Worm (Caenorhabditis elegans) whole organism, L1 larva: ENCODE measurements around the gene C11G6.2.

Experiments
- C16A3.4 ChIP-seq: fragments of 150-350 bp; optimal IDR thresholded peaks from 2 replicates; lab custom pipeline; 2014; ENCODE audit warnings: missing biosample characterization, missing genetic modification characterization
- F16B12.6 ChIP-seq: fragments of 150-350 bp; optimal IDR thresholded peaks from 2 replicates; lab custom pipeline; 2014; ENCODE audit warnings: missing biosample characterization, missing genetic modification characterization
- alr-1 ChIP-seq: fragments of 200-800 bp; sonication (Bioruptor generic); optimal IDR thresholded peaks from 2 replicates; lab custom pipeline; 2018; ENCODE audit warnings: borderline replicate concordance, mild to moderate bottlenecking, missing genetic modification characterization, missing compliant biosample characterization
- aly-2 ChIP-seq: fragments of 150-350 bp; optimal IDR thresholded peaks from 2 replicates; lab custom pipeline; 2014; ENCODE audit warnings: missing biosample characterization, missing genetic modification characterization
- blmp-1 ChIP-seq: fragments of 150-350 bp; optimal IDR thresholded peaks from 2 replicates; lab custom pipeline; 2014; ENCODE audit warnings: missing biosample characterization, missing genetic modification characterization
- ceh-88 ChIP-seq: fragments of 200-800 bp; sonication (Bioruptor generic); IDR thresholded peaks from 2 replicates; pipeline ENCODE4 v1.3.6; 2022; ENCODE audit warnings: missing genetic modification characterization, missing compliant biosample characterization
- dpl-1 ChIP-seq, 3 experiments: fragments of 150-350 bp in 2 of 3; sonication (generic microtip) in 1 of 3; optimal IDR thresholded peaks; 2 replicates each; lab custom pipeline; 2014 to 2017; ENCODE audit warnings: missing biosample characterization in 3 of 3, missing genetic modification characterization in 3 of 3, missing genetic modification reagents in 3 of 3
- dsc-1 ChIP-seq: sonication (generic microtip); optimal IDR thresholded peaks from 2 replicates; lab custom pipeline; 2016; ENCODE audit warnings: mild to moderate bottlenecking, missing genetic modification characterization, missing compliant biosample characterization
- elt-2 ChIP-seq: sonication (generic microtip); optimal IDR thresholded peaks from 2 replicates; lab custom pipeline; 2016; ENCODE audit warnings: missing genetic modification characterization, mild to moderate bottlenecking, inconsistent platforms, missing compliant biosample characterization, missing genetic modification reagents
- fos-1 ChIP-seq: fragments of 150-350 bp; optimal IDR thresholded peaks from 2 replicates; lab custom pipeline; 2014; ENCODE audit warnings: missing biosample characterization, missing genetic modification characterization
- hlh-17 ChIP-seq: fragments of 200-800 bp; sonication (Bioruptor generic); optimal IDR thresholded peaks from 2 replicates; lab custom pipeline; 2018; ENCODE audit warnings: missing genetic modification characterization, mild to moderate bottlenecking, missing compliant biosample characterization, moderate library complexity, borderline replicate concordance
- hpl-2 ChIP-seq: fragments of 150-350 bp; optimal IDR thresholded peaks from 2 replicates; lab custom pipeline; 2014; ENCODE audit warnings: missing biosample characterization, missing genetic modification reagents, missing genetic modification characterization
- irx-1 ChIP-seq: sonication (generic microtip); optimal IDR thresholded peaks from 2 replicates; lab custom pipeline; 2016; ENCODE audit warnings: missing genetic modification characterization, missing compliant biosample characterization
- lin-13 ChIP-seq: fragments of 150-350 bp; optimal IDR thresholded peaks from 2 replicates; lab custom pipeline; 2014; ENCODE audit warnings: missing biosample characterization, missing genetic modification reagents, missing genetic modification characterization
- lin-14 ChIP-seq: fragments of 200-800 bp; sonication (Bioruptor generic); optimal IDR thresholded peaks from 2 replicates; lab custom pipeline; 2018; ENCODE audit warnings: mild to moderate bottlenecking, missing genetic modification characterization, moderate library complexity, missing compliant biosample characterization
- lir-3 ChIP-seq: sonication (generic microtip); optimal IDR thresholded peaks from 2 replicates; lab custom pipeline; 2016; ENCODE audit warnings: mild to moderate bottlenecking, missing genetic modification characterization, moderate library complexity, missing compliant biosample characterization; ENCODE audit not compliant: poor library complexity
- lsy-2 ChIP-seq, 2 experiments: fragments of 150-350 bp; optimal IDR thresholded peaks; 2 replicates each; lab custom pipeline; 2014; ENCODE audit warnings: missing biosample characterization in 2 of 2, missing genetic modification characterization in 2 of 2
- mab-9 ChIP-seq: fragments of 200-800 bp; sonication (Bioruptor generic); IDR thresholded peaks from 2 replicates; pipeline ENCODE4 v1.3.6; 2022; ENCODE audit warnings: missing genetic modification reagents, missing genetic modification characterization, missing compliant biosample characterization
- mdl-1 ChIP-seq, 2 experiments: fragments of 150-350 bp; optimal IDR thresholded peaks; 2 replicates each; lab custom pipeline; 2014 to 2017; ENCODE audit warnings: missing biosample characterization in 2 of 2, missing genetic modification characterization in 2 of 2, inconsistent platforms in 1 of 2
- nhr-11 ChIP-seq: fragments of 150-350 bp; optimal IDR thresholded peaks from 2 replicates; lab custom pipeline; 2014; ENCODE audit warnings: missing biosample characterization, missing genetic modification characterization
- nhr-12 ChIP-seq: sonication (generic microtip); optimal IDR thresholded peaks from 2 replicates; lab custom pipeline; 2017; ENCODE audit warnings: missing biosample characterization, missing genetic modification characterization
- nhr-19 ChIP-seq: fragments of 200-800 bp; sonication (Bioruptor generic); conservative IDR thresholded peaks from 2 replicates; pipeline ENCODE4 v1.3.6; 2022; ENCODE audit warnings: missing genetic modification characterization, missing compliant biosample characterization
- nhr-20 ChIP-seq: sonication (generic microtip); optimal IDR thresholded peaks from 2 replicates; lab custom pipeline; 2016; ENCODE audit warnings: mild to moderate bottlenecking, missing genetic modification characterization, missing compliant biosample characterization
- nhr-28 ChIP-seq: fragments of 150-350 bp; optimal IDR thresholded peaks from 2 replicates; lab custom pipeline; 2014; ENCODE audit warnings: missing biosample characterization, missing genetic modification characterization
- nhr-47 ChIP-seq: sonication (generic microtip); optimal IDR thresholded peaks from 2 replicates; lab custom pipeline; 2016; ENCODE audit warnings: mild to moderate bottlenecking, missing genetic modification characterization, moderate library complexity, missing compliant biosample characterization
- nhr-77 ChIP-seq: fragments of 150-350 bp; optimal IDR thresholded peaks from 2 replicates; lab custom pipeline; 2014; ENCODE audit warnings: missing biosample characterization, missing genetic modification characterization
- nhr-90 ChIP-seq: sonication (generic microtip); optimal IDR thresholded peaks from 2 replicates; lab custom pipeline; 2016; ENCODE audit warnings: mild to moderate bottlenecking, missing genetic modification characterization, missing compliant biosample characterization; ENCODE audit not compliant: poor library complexity
- pag-3 ChIP-seq: sonication (generic microtip); optimal IDR thresholded peaks from 2 replicates; lab custom pipeline; 2017; ENCODE audit warnings: missing genetic modification characterization, mild to moderate bottlenecking, missing compliant biosample characterization, antibody characterized with exemption, borderline replicate concordance; ENCODE audit not compliant: insufficient read depth
- pqm-1 ChIP-seq: sonication (generic microtip); optimal IDR thresholded peaks from 3 replicates; lab custom pipeline; 2017; ENCODE audit warnings: missing biosample characterization, missing genetic modification characterization
- skn-1 ChIP-seq: fragments of 150-350 bp; optimal IDR thresholded peaks from 2 replicates; lab custom pipeline; 2014; ENCODE audit warnings: missing biosample characterization, missing genetic modification characterization
- snu-23 ChIP-seq: sonication (generic microtip); optimal IDR thresholded peaks from 2 replicates; lab custom pipeline; 2016; ENCODE audit warnings: missing genetic modification characterization, missing compliant biosample characterization
- sox-4 ChIP-seq: sonication (generic microtip); optimal IDR thresholded peaks from 2 replicates; lab custom pipeline; 2016; ENCODE audit warnings: missing genetic modification characterization, missing compliant biosample characterization
- sup-37 ChIP-seq: fragments of 200-800 bp; sonication (Bioruptor generic); optimal IDR thresholded peaks from 2 replicates; lab custom pipeline; 2018; ENCODE audit warnings: mild to moderate bottlenecking, missing genetic modification characterization, missing compliant biosample characterization
- swsn-7 ChIP-seq: sonication (generic microtip); optimal IDR thresholded peaks from 2 replicates; lab custom pipeline; 2016; ENCODE audit warnings: missing genetic modification characterization, missing compliant biosample characterization
- tlp-1 ChIP-seq: fragments of 150-350 bp; optimal IDR thresholded peaks from 2 replicates; lab custom pipeline; 2014; ENCODE audit warnings: missing biosample characterization, missing genetic modification characterization
- unc-62 ChIP-seq: fragments of 150-350 bp; optimal IDR thresholded peaks from 2 replicates; lab custom pipeline; 2014; ENCODE audit warnings: missing biosample characterization, missing genetic modification reagents, missing genetic modification characterization
- unc-86 ChIP-seq: sonication (generic microtip); optimal IDR thresholded peaks from 2 replicates; lab custom pipeline; 2016; ENCODE audit warnings: missing genetic modification characterization, missing compliant biosample characterization
- unc-98 ChIP-seq: fragments of 200-800 bp; sonication (Bioruptor generic); IDR thresholded peaks from 2 replicates; pipeline ENCODE4 v1.3.6; 2022; ENCODE audit warnings: missing genetic modification characterization, missing compliant biosample characterization

Gene C11G6.2

ce11 chrX:16377903-16378302 is 49.5 kb downstream of the C11G6.2 start (continued):
- TF ChIP-seq ceh-88, result no peak
- TF ChIP-seq nhr-77, result peak; percentile 44
- TF ChIP-seq lin-14, result peak; percentile 62
- peak; percentile 84 for TF ChIP-seq elt-2 (tag; lab: Kevin White, UChicago)
- TF ChIP-seq aly-2, result no peak
- TF ChIP-seq fos-1 (tag; lab: Kevin White, UChicago), result peak; percentile 19
- TF ChIP-seq lin-13 (GFP tag; lab: Kevin White, UChicago), result no peak
- no peak for TF ChIP-seq dpl-1 (GFP tag; optimal IDR thresholded peaks at IDR 0.05; lab: Kevin White, UChicago)
- peak; percentile 31 for TF ChIP-seq dsc-1 (tag; lab: Kevin White, UChicago)
- TF ChIP-seq C16A3.4 (tag; lab: Kevin White, UChicago), result peak; percentile 47
- peak; percentile 31 for TF ChIP-seq sup-37 (GFP tag; lab: Kevin White, UChicago)
- peak; percentile 69 for TF ChIP-seq lir-3 (tag; lab: Kevin White, UChicago)
- no peak for TF ChIP-seq hpl-2 (GFP tag; lab: Kevin White, UChicago)
- peak; percentile 43 for TF ChIP-seq tlp-1
- TF ChIP-seq irx-1 (tag; lab: Kevin White, UChicago), result no peak
- peak; percentile 62 for TF ChIP-seq nhr-47 (tag; lab: Kevin White, UChicago)
- no peak for TF ChIP-seq pqm-1 (tag; lab: Kevin White, UChicago)
- TF ChIP-seq sox-4 (tag; lab: Kevin White, UChicago), result no peak
- TF ChIP-seq skn-1 (tag; lab: Kevin White, UChicago), result peak; percentile 26
- TF ChIP-seq nhr-20 (tag; lab: Kevin White, UChicago), result peak; percentile 72
- no peak for TF ChIP-seq pag-3 (tag; lab: Kevin White, UChicago)
- TF ChIP-seq blmp-1 (tag; lab: Kevin White, UChicago), result no peak
- TF ChIP-seq snu-23 (GFP tag; lab: Kevin White, UChicago), result peak; percentile 75
- TF ChIP-seq nhr-12, result no peak
- TF ChIP-seq unc-62 (GFP tag; lab: Kevin White, UChicago), result no peak
- no peak for TF ChIP-seq F16B12.6 (tag; lab: Kevin White, UChicago)
- TF ChIP-seq hlh-17 (GFP tag; lab: Kevin White, UChicago), result no peak
- TF ChIP-seq mdl-1 (tag; optimal IDR thresholded peaks at IDR 0.05; lab: Kevin White, UChicago), result peak in 1 of 2 experiments; percentile 63
- TF ChIP-seq nhr-90 (tag; lab: Kevin White, UChicago), result peak; percentile 73
- peak; percentile 28 for TF ChIP-seq swsn-7
- no peak for TF ChIP-seq alr-1 (tag; lab: Kevin White, UChicago)
- TF ChIP-seq mab-9, result no peak
- peak in 1 of 2 experiments; percentile 49 for TF ChIP-seq lsy-2 (tag; optimal IDR thresholded peaks at IDR 0.05; lab: Kevin White, UChicago)
- TF ChIP-seq unc-86, result no peak
- TF ChIP-seq nhr-19 (GFP tag; lab: Robert Waterston, UW), result peak; percentile 68
- TF ChIP-seq nhr-28 (tag; lab: Kevin White, UChicago), result no peak
- TF ChIP-seq nhr-11 (tag; lab: Kevin White, UChicago), result no peak
- TF ChIP-seq unc-98, result no peak
- TF ChIP-seq, all 84 proteins: peak for 28
